Worm (Caenorhabditis elegans) whole organism, L4 larva: Measurements from ENCODE around the gene dgn-2.

Experiments used
- ceh-28 ChIP-seq: fragments of 150-350 bp; optimal IDR thresholded peaks from 2 replicates; lab custom pipeline; 2014; ENCODE audit warnings: missing biosample characterization, missing genetic modification reagents, missing genetic modification characterization
- lin-38 ChIP-seq: fragments of 200-800 bp; sonication (Bioruptor generic); IDR thresholded peaks from 2 replicates; pipeline ENCODE4 v1.3.6; 2022; ENCODE audit warnings: missing genetic modification reagents, missing genetic modification characterization, missing compliant biosample characterization
- mxl-2 ChIP-seq: fragments of 200-800 bp; sonication (Bioruptor generic); conservative IDR thresholded peaks from 2 replicates; pipeline ENCODE4 v1.3.6; 2022; ENCODE audit warnings: missing genetic modification reagents, missing genetic modification characterization, missing compliant biosample characterization
- nhr-28 ChIP-seq: fragments of 150-350 bp; optimal IDR thresholded peaks from 2 replicates; lab custom pipeline; 2014; ENCODE audit warnings: missing biosample characterization, missing genetic modification characterization
- nhr-76 ChIP-seq: fragments of 150-350 bp; optimal IDR thresholded peaks from 2 replicates; lab custom pipeline; 2014; ENCODE audit warnings: missing biosample characterization, missing genetic modification characterization
- pha-4 ChIP-seq, 2 experiments: fragments of 150-350 bp in 1 of 2; fragments of 200-800 bp in 1 of 2; sonication (Bioruptor generic) in 1 of 2; IDR thresholded peaks in 1 of 2; optimal IDR thresholded peaks in 1 of 2; 2 replicates each; pipeline versions ENCODE4 v1.3.6 to Lab custom; 2014 to 2022; ENCODE audit warnings: missing genetic modification characterization in 2 of 2, missing genetic modification reagents in 2 of 2, missing biosample characterization in 1 of 2, missing compliant biosample characterization in 1 of 2
- pqm-1 ChIP-seq: sonication (generic microtip); optimal IDR thresholded peaks from 2 replicates; lab custom pipeline; 2017; ENCODE audit warnings: missing biosample characterization, missing genetic modification characterization
- snpc-4 ChIP-seq: fragments of 150-350 bp; optimal IDR thresholded peaks from 2 replicates; lab custom pipeline; 2014; ENCODE audit warnings: missing biosample characterization, missing genetic modification characterization

- TF ChIP-seq mxl-2, result no peak
- no peak for TF ChIP-seq snpc-4
- TF ChIP-seq lin-38, result no peak
- TF ChIP-seq ceh-28 (tag; lab: Kevin White, UChicago), result no peak
- TF ChIP-seq pqm-1 (tag; lab: Kevin White, UChicago), result no peak
- TF ChIP-seq nhr-28 (tag; lab: Kevin White, UChicago), result no peak
- no peak for TF ChIP-seq pha-4 (GFP tag; IDR thresholded peaks at IDR 0.05; lab: Robert Waterston, UW)
- no peak for TF ChIP-seq pha-4 (tag; optimal IDR thresholded peaks at IDR 0.05; lab: Kevin White, UChicago)
- no peak for TF ChIP-seq nhr-76
These were observed 37.5 kb downstream of the dgn-2 start, which contains the start of gene F21E9.2 for ce11 chrX:1329847-1330246.
